Worm (Caenorhabditis elegans) whole organism, L4 larva: ENCODE measurements around the gene F56C3.7.

ENCODE experiments used
- F10B5.3 ChIP-seq: sonication (generic microtip); optimal IDR thresholded peaks from 2 replicates; lab custom pipeline; 2016; ENCODE audit warnings: mild to moderate bottlenecking, missing genetic modification characterization, missing compliant biosample characterization
- F26F4.8 ChIP-seq: fragments of 200-800 bp; sonication (Bioruptor generic); conservative IDR thresholded peaks from 2 replicates; pipeline ENCODE4 v1.3.6; 2022; ENCODE audit warnings: missing genetic modification characterization, missing compliant biosample characterization
- F44E2.7 ChIP-seq: fragments of 200-800 bp; sonication (Bioruptor generic); IDR thresholded peaks from 2 replicates; pipeline ENCODE4 v2.1.2; 2022; ENCODE audit warnings: missing genetic modification characterization, missing compliant biosample characterization
- F49E8.2 ChIP-seq: sonication (generic microtip); optimal IDR thresholded peaks from 2 replicates; lab custom pipeline; 2016; ENCODE audit warnings: missing compliant biosample characterization, mild to moderate bottlenecking, missing genetic modification characterization, borderline replicate concordance
- R02D3.7 ChIP-seq: fragments of 150-350 bp; sonication (generic microtip); optimal IDR thresholded peaks from 3 replicates; lab custom pipeline; 2014; ENCODE audit warnings: missing biosample characterization, missing genetic modification characterization
- Y105C5A.15 ChIP-seq: fragments of 200-800 bp; sonication (Bioruptor generic); IDR thresholded peaks from 2 replicates; pipeline ENCODE4 v1.3.6; 2022; ENCODE audit warnings: missing genetic modification characterization, missing compliant biosample characterization
- Y5F2A.4 ChIP-seq: fragments of 200-800 bp; sonication (Bioruptor generic); optimal IDR thresholded peaks from 2 replicates; lab custom pipeline; 2018; ENCODE audit warnings: mild to moderate bottlenecking, missing genetic modification characterization, missing compliant biosample characterization
- ZK546.5 ChIP-seq, 2 experiments: sonication (generic microtip); optimal IDR thresholded peaks; 2 replicates each; lab custom pipeline; 2017; ENCODE audit warnings: missing biosample characterization in 2 of 2, missing genetic modification characterization in 2 of 2
- aha-1 ChIP-seq: fragments of 150-350 bp; peaks from one replicate; lab custom pipeline; 2014; ENCODE audit warnings: missing biosample characterization, missing genetic modification characterization
- ama-1 ChIP-seq: fragments of 150-350 bp; optimal IDR thresholded peaks from 2 replicates; lab custom pipeline; 2014; ENCODE audit warnings: inconsistent platforms, mixed read lengths
- arid-1 ChIP-seq: fragments of 200-800 bp; sonication (Bioruptor generic); conservative IDR thresholded peaks from 2 replicates; pipeline ENCODE4 v1.3.6; 2022; ENCODE audit warnings: missing genetic modification reagents, missing genetic modification characterization, missing compliant biosample characterization
- ceh-20 ChIP-seq: fragments of 200-800 bp; sonication (Bioruptor generic); IDR thresholded peaks from 2 replicates; pipeline ENCODE4 v1.3.6; 2022; ENCODE audit warnings: missing genetic modification reagents, missing genetic modification characterization, missing compliant biosample characterization
- ceh-28 ChIP-seq: fragments of 150-350 bp; optimal IDR thresholded peaks from 2 replicates; lab custom pipeline; 2014; ENCODE audit warnings: missing biosample characterization, missing genetic modification reagents, missing genetic modification characterization
- ceh-44 ChIP-seq: fragments of 200-800 bp; sonication (Bioruptor generic); IDR thresholded peaks from 2 replicates; pipeline ENCODE4 v1.3.6; 2022; ENCODE audit warnings: missing genetic modification reagents, missing genetic modification characterization, missing compliant biosample characterization
- ceh-62 ChIP-seq: sonication (generic microtip); optimal IDR thresholded peaks from 2 replicates; lab custom pipeline; 2017; ENCODE audit warnings: missing biosample characterization, missing genetic modification characterization
- ceh-82 ChIP-seq: sonication (generic microtip); optimal IDR thresholded peaks from 2 replicates; lab custom pipeline; 2017; ENCODE audit warnings: missing biosample characterization, missing genetic modification characterization
- dmd-6 ChIP-seq: fragments of 200-800 bp; sonication (Bioruptor generic); IDR thresholded peaks from 2 replicates; pipeline ENCODE4 v1.3.6; 2022; ENCODE audit warnings: missing genetic modification reagents, missing genetic modification characterization, missing compliant biosample characterization
- dmd-9 ChIP-seq: fragments of 200-800 bp; sonication (Bioruptor generic); IDR thresholded peaks from 2 replicates; pipeline ENCODE4 v1.3.6; 2022; ENCODE audit warnings: missing genetic modification reagents, missing genetic modification characterization, missing compliant biosample characterization
- duxl-1 ChIP-seq: sonication (generic microtip); optimal IDR thresholded peaks from 2 replicates; lab custom pipeline; 2016; ENCODE audit warnings: mild to moderate bottlenecking, missing genetic modification characterization, moderate library complexity, missing compliant biosample characterization; ENCODE audit not compliant: poor library complexity
- dve-1 ChIP-seq: sonication (generic microtip); optimal IDR thresholded peaks from 2 replicates; lab custom pipeline; 2017; ENCODE audit warnings: antibody characterized with exemption, mild to moderate bottlenecking, missing genetic modification characterization, missing compliant biosample characterization; ENCODE audit not compliant: insufficient read depth
- egl-27 ChIP-seq: sonication (generic microtip); optimal IDR thresholded peaks from 3 replicates; lab custom pipeline; 2017; ENCODE audit warnings: missing biosample characterization, missing genetic modification reagents, missing genetic modification characterization
- fkh-10 ChIP-seq: fragments of 150-350 bp; optimal IDR thresholded peaks from 2 replicates; lab custom pipeline; 2014; ENCODE audit warnings: missing biosample characterization, missing genetic modification reagents, missing genetic modification characterization
- gei-8 ChIP-seq: fragments of 200-800 bp; sonication (Bioruptor generic); optimal IDR thresholded peaks from 2 replicates; lab custom pipeline; 2018; ENCODE audit warnings: mild to moderate bottlenecking, missing genetic modification characterization, missing compliant biosample characterization
- hlh-11 ChIP-seq: fragments of 200-800 bp; sonication (Bioruptor generic); optimal IDR thresholded peaks from 2 replicates; lab custom pipeline; 2018; ENCODE audit warnings: mild to moderate bottlenecking, missing genetic modification characterization, missing compliant biosample characterization
- hlh-30 ChIP-seq: sonication (generic microtip); optimal IDR thresholded peaks from 2 replicates; lab custom pipeline; 2017; ENCODE audit warnings: antibody characterized with exemption, mild to moderate bottlenecking, missing genetic modification characterization, missing compliant biosample characterization; ENCODE audit not compliant: insufficient read depth
- hmg-1.1 ChIP-seq: fragments of 200-800 bp; sonication (Bioruptor generic); IDR thresholded peaks from 2 replicates; pipeline ENCODE4 v1.3.6; 2022; ENCODE audit warnings: missing genetic modification reagents, missing genetic modification characterization, missing compliant biosample characterization
- lim-7 ChIP-seq: fragments of 200-800 bp; sonication (Bioruptor generic); IDR thresholded peaks from 2 replicates; pipeline ENCODE4 v1.3.6; 2022; ENCODE audit warnings: missing genetic modification characterization, missing compliant biosample characterization
- lin-1 ChIP-seq: fragments of 200-800 bp; sonication (Bioruptor generic); IDR thresholded peaks from 2 replicates; pipeline ENCODE4 v1.3.6; 2022; ENCODE audit warnings: missing genetic modification reagents, missing genetic modification characterization, missing compliant biosample characterization
- lin-29 ChIP-seq: fragments of 200-800 bp; sonication (Bioruptor generic); IDR thresholded peaks from 2 replicates; pipeline ENCODE4 v1.3.6; 2022; ENCODE audit warnings: missing genetic modification reagents, missing genetic modification characterization, missing compliant biosample characterization
- lir-3 ChIP-seq: sonication (generic microtip); optimal IDR thresholded peaks from 2 replicates; lab custom pipeline; 2016; ENCODE audit warnings: mild to moderate bottlenecking, missing genetic modification characterization, missing compliant biosample characterization
- lsy-2 ChIP-seq, 2 experiments: fragments of 150-350 bp in 1 of 2; sonication (generic microtip) in 1 of 2; optimal IDR thresholded peaks; 2 replicates each; lab custom pipeline; 2014 to 2017; ENCODE audit warnings: missing biosample characterization in 2 of 2, missing genetic modification characterization in 2 of 2
- madf-5 ChIP-seq, 2 experiments: fragments of 200-800 bp; sonication (Bioruptor generic); IDR thresholded peaks; 2 replicates each; pipeline ENCODE4 v1.3.6; 2022; ENCODE audit warnings: missing compliant biosample characterization in 2 of 2, missing genetic modification characterization in 2 of 2
- mxl-3 ChIP-seq: fragments of 200-800 bp; sonication (Bioruptor generic); optimal IDR thresholded peaks from 2 replicates; lab custom pipeline; 2018; ENCODE audit warnings: mild to moderate bottlenecking, missing genetic modification characterization, missing compliant biosample characterization
- nhr-10 ChIP-seq: fragments of 150-350 bp; optimal IDR thresholded peaks from 2 replicates; lab custom pipeline; 2014; ENCODE audit warnings: missing biosample characterization, missing genetic modification characterization
- nhr-102 ChIP-seq: sonication (generic microtip); optimal IDR thresholded peaks from 2 replicates; lab custom pipeline; 2016; ENCODE audit warnings: mild to moderate bottlenecking, missing genetic modification characterization, moderate library complexity, missing compliant biosample characterization
- nhr-25 ChIP-seq: sonication (generic microtip); optimal IDR thresholded peaks from 2 replicates; lab custom pipeline; 2017; ENCODE audit warnings: missing genetic modification characterization, mild to moderate bottlenecking, missing compliant biosample characterization, antibody characterized with exemption, moderate library complexity, borderline replicate concordance; ENCODE audit not compliant: insufficient read depth
- nhr-28 ChIP-seq: fragments of 150-350 bp; optimal IDR thresholded peaks from 2 replicates; lab custom pipeline; 2014; ENCODE audit warnings: missing biosample characterization, missing genetic modification characterization
- nhr-41 ChIP-seq: fragments of 200-800 bp; sonication (Bioruptor generic); IDR thresholded peaks from 2 replicates; pipeline ENCODE4 v1.3.6; 2022; ENCODE audit warnings: missing genetic modification reagents, missing genetic modification characterization, missing compliant biosample characterization
- pha-4 ChIP-seq, 2 experiments: fragments of 150-350 bp in 1 of 2; fragments of 200-800 bp in 1 of 2; sonication (Bioruptor generic) in 1 of 2; IDR thresholded peaks in 1 of 2; optimal IDR thresholded peaks in 1 of 2; 2 replicates each; pipeline versions ENCODE4 v1.3.6 to Lab custom; 2014 to 2022; ENCODE audit warnings: missing genetic modification characterization in 2 of 2, missing genetic modification reagents in 2 of 2, missing biosample characterization in 1 of 2, missing compliant biosample characterization in 1 of 2
- php-3 ChIP-seq: fragments of 200-800 bp; sonication (Bioruptor generic); IDR thresholded peaks from 2 replicates; pipeline ENCODE4 v1.3.6; 2022; ENCODE audit warnings: missing genetic modification reagents, missing genetic modification characterization, missing compliant biosample characterization
- pqm-1 ChIP-seq: sonication (generic microtip); optimal IDR thresholded peaks from 2 replicates; lab custom pipeline; 2017; ENCODE audit warnings: missing biosample characterization, missing genetic modification characterization
- rbr-2 ChIP-seq: sonication (generic microtip); optimal IDR thresholded peaks from 2 replicates; lab custom pipeline; 2016; ENCODE audit warnings: missing genotype, missing genetic modification characterization, missing compliant biosample characterization
- sdz-12 ChIP-seq: fragments of 200-800 bp; sonication (Bioruptor generic); optimal IDR thresholded peaks from 2 replicates; lab custom pipeline; 2018; ENCODE audit warnings: mild to moderate bottlenecking, missing genetic modification characterization, missing compliant biosample characterization
- snpc-4 ChIP-seq: fragments of 150-350 bp; optimal IDR thresholded peaks from 2 replicates; lab custom pipeline; 2014; ENCODE audit warnings: missing biosample characterization, missing genetic modification characterization
- spr-3 ChIP-seq: fragments of 200-800 bp; sonication (Bioruptor generic); optimal IDR thresholded peaks from 2 replicates; lab custom pipeline; 2018; ENCODE audit warnings: mild to moderate bottlenecking, missing genetic modification characterization, missing compliant biosample characterization
- unc-39 ChIP-seq: sonication (generic microtip); optimal IDR thresholded peaks from 2 replicates; lab custom pipeline; 2017; ENCODE audit warnings: missing biosample characterization, missing genetic modification characterization
- unc-62 ChIP-seq, 3 experiments: fragments of 150-350 bp in 1 of 3; sonication (generic microtip); optimal IDR thresholded peaks in 2 of 3; peaks in 1 of 3; 1 replicate in 1 of 3; 2 replicates in 2 of 3; lab custom pipeline; 2014 to 2017; ENCODE audit warnings: missing biosample characterization in 3 of 3, missing genetic modification characterization in 3 of 3, missing genetic modification reagents in 3 of 3, missing genotype in 1 of 3
- zip-11 ChIP-seq: fragments of 200-800 bp; sonication (Bioruptor generic); IDR thresholded peaks from 2 replicates; pipeline ENCODE4 v1.3.6; 2022; ENCODE audit warnings: missing genetic modification characterization, missing compliant biosample characterization
- zip-2 ChIP-seq: fragments of 150-350 bp; optimal IDR thresholded peaks from 2 replicates; lab custom pipeline; 2014; ENCODE audit warnings: missing biosample characterization, missing genetic modification characterization

Gene F56C3.7

DNA sequence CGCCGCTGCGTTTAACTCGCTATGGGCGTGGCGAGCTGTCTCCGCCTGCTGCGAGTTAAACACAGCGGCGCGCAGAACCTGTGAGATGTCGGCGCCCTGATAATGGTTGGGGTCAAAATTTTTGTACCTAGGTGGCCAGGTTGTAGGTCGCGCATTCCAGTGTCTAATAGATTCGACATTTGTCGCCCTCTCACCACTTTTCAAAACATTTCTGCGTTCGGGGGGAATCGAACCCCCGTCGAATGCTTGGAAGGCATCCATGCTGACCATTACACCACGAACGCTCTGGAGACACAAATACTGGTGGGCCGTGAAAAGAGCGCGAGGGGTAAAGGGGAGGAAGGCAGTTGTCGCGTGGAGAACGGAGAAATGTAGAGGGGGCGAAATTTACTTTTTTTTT lies 8.8 kb upstream of the F56C3.7 start:
- peak; percentile 71 for TF ChIP-seq php-3 (GFP tag; lab: Robert Waterston, UW)
- peak; percentile 75; the same call in 1 of the 2 replicates for TF ChIP-seq F26F4.8 (GFP tag; lab: Robert Waterston, UW)
- TF ChIP-seq sdz-12 (GFP tag; lab: Kevin White, UChicago), result no peak
- TF ChIP-seq dmd-9 (GFP tag; lab: Robert Waterston, UW), result peak; percentile 91
- no peak for TF ChIP-seq pqm-1 (tag; lab: Kevin White, UChicago)
- peak; percentile 76; the same call in 1 of the 2 replicates for TF ChIP-seq ceh-20 (GFP tag; lab: Robert Waterston, UW)
- peak; percentile 18 for TF ChIP-seq gei-8
- no peak for TF ChIP-seq nhr-10
- TF ChIP-seq spr-3, result peak; percentile 80
- TF ChIP-seq fkh-10 (GFP tag; lab: Kevin White, UChicago), result no peak
- peak; percentile 62 for TF ChIP-seq F10B5.3
- TF ChIP-seq lin-1, result peak; percentile 60; the same call in 1 of the 2 replicates
- peak; percentile 87 for TF ChIP-seq arid-1
- peak; percentile 68 for TF ChIP-seq hlh-11 (tag; lab: Kevin White, UChicago)
- TF ChIP-seq R02D3.7 (tag; lab: Kevin White, UChicago), result no peak
- TF ChIP-seq zip-2 (tag; lab: Kevin White, UChicago), result peak; percentile 71
- peak; percentile 43 for TF ChIP-seq F49E8.2 (tag; lab: Kevin White, UChicago)
- TF ChIP-seq ceh-82 (tag; lab: Kevin White, UChicago), result no peak
- peak; percentile 88 for TF ChIP-seq lim-7 (GFP tag; lab: Robert Waterston, UW)
- no peak for TF ChIP-seq nhr-25
- TF ChIP-seq pha-4 (GFP tag; IDR thresholded peaks at IDR 0.05; lab: Robert Waterston, UW), result peak; percentile 84
- TF ChIP-seq pha-4 (tag; optimal IDR thresholded peaks at IDR 0.05; lab: Kevin White, UChicago), result no peak
- no peak for TF ChIP-seq ceh-44
- peak; percentile 55 for TF ChIP-seq hlh-30 (tag; lab: Kevin White, UChicago)
- TF ChIP-seq nhr-28, result no peak
- TF ChIP-seq dve-1 (tag; lab: Kevin White, UChicago), result peak; percentile 43
- peak; percentile 77 for TF ChIP-seq dmd-6 (GFP tag; lab: Robert Waterston, UW)
- TF ChIP-seq hmg-1.1 (GFP tag; lab: Robert Waterston, UW), result peak; percentile 96
- TF ChIP-seq nhr-102 (tag; lab: Kevin White, UChicago), result peak; percentile 87
- TF ChIP-seq nhr-41 (GFP tag; lab: Robert Waterston, UW), result peak; percentile 87; the same call in 1 of the 2 replicates
- TF ChIP-seq snpc-4 (tag; lab: Kevin White, UChicago), result peak; percentile 2
- TF ChIP-seq mxl-3 (GFP tag; lab: Kevin White, UChicago), result peak; percentile 64
- peak; percentile 83 for TF ChIP-seq duxl-1
- peak; percentile 89; the same call in 1 of the 2 replicates for TF ChIP-seq F44E2.7 (GFP tag; lab: Robert Waterston, UW)
- peak; percentile 77 for TF ChIP-seq lin-29 (GFP tag; lab: Robert Waterston, UW)
- TF ChIP-seq ZK546.5 (tag; optimal IDR thresholded peaks at IDR 0.05; lab: Kevin White, UChicago), result no peak
- TF ChIP-seq lsy-2 (tag; optimal IDR thresholded peaks at IDR 0.05; lab: Kevin White, UChicago), result peak; percentile 3 to 48
- no peak for TF ChIP-seq ama-1
- 0 out of 2 replicates have a peak, but pooled peaks have one; percentile 43 for TF ChIP-seq zip-11
- no peak for TF ChIP-seq ceh-28 (tag; lab: Kevin White, UChicago)
- no peak for TF ChIP-seq aha-1 (tag; lab: Kevin White, UChicago)
- peak; percentile 56 for TF ChIP-seq lir-3 (tag; lab: Kevin White, UChicago)
- no peak for TF ChIP-seq unc-39 (tag; lab: Kevin White, UChicago)
- peak; percentile 80 for TF ChIP-seq rbr-2 (tag; lab: Kevin White, UChicago)
- 0 out of 4 replicates have a peak, but pooled peaks have one; percentile 58 to 59 for TF ChIP-seq madf-5 (GFP tag; IDR thresholded peaks at IDR 0.05; lab: Robert Waterston, UW)
- 0 out of 2 replicates have a peak, but pooled peaks have one; percentile 63 for TF ChIP-seq Y105C5A.15 (GFP tag; lab: Robert Waterston, UW)
- TF ChIP-seq ceh-62, result no peak
- peak; percentile 74 for TF ChIP-seq Y5F2A.4 (GFP tag; lab: Kevin White, UChicago)
- TF ChIP-seq unc-62 (GFP tag; optimal IDR thresholded peaks at IDR 0.05 in 1 of 2; lab: Kevin White, UChicago), result peak in 1 of 2 experiments; percentile 47
- TF ChIP-seq unc-62 (tag; optimal IDR thresholded peaks at IDR 0.05; lab: Kevin White, UChicago), result no peak
- TF ChIP-seq egl-27 (tag; lab: Kevin White, UChicago), result no peak
